Worm (Caenorhabditis elegans) whole organism, late embryonic: Measurements from ENCODE around the gene ZK1128.7.

Experiments used
- ceh-31 ChIP-seq: sonication (generic microtip); optimal IDR thresholded peaks from 2 replicates; lab custom pipeline; 2016; ENCODE audit warnings: missing genetic modification characterization, missing compliant biosample characterization
- ceh-48 ChIP-seq: sonication (generic microtip); optimal IDR thresholded peaks from 2 replicates; lab custom pipeline; 2016; ENCODE audit warnings: missing genetic modification characterization, inconsistent platforms, missing compliant biosample characterization
- fax-1 ChIP-seq: sonication (generic microtip); optimal IDR thresholded peaks from 2 replicates; lab custom pipeline; 2016; ENCODE audit warnings: missing genotype, missing genetic modification characterization, missing compliant biosample characterization
- fkh-10 ChIP-seq: fragments of 150-350 bp; optimal IDR thresholded peaks from 2 replicates; lab custom pipeline; 2014; ENCODE audit warnings: missing biosample characterization, missing genetic modification reagents, missing genetic modification characterization
- gmeb-2 ChIP-seq: sonication (generic microtip); optimal IDR thresholded peaks from 2 replicates; lab custom pipeline; 2016; ENCODE audit warnings: missing genetic modification characterization, inconsistent platforms, missing compliant biosample characterization
- madf-2 ChIP-seq: sonication (generic microtip); optimal IDR thresholded peaks from 2 replicates; lab custom pipeline; 2017; ENCODE audit warnings: missing genetic modification characterization, missing compliant biosample characterization
- nhr-232 ChIP-seq: sonication (generic microtip); optimal IDR thresholded peaks from 2 replicates; lab custom pipeline; 2016; ENCODE audit warnings: missing genetic modification characterization, missing compliant biosample characterization
- pqm-1 ChIP-seq: sonication (generic microtip); optimal IDR thresholded peaks from 2 replicates; lab custom pipeline; 2016; ENCODE audit warnings: missing genetic modification characterization, missing compliant biosample characterization
- unc-42 ChIP-seq: sonication (generic microtip); optimal IDR thresholded peaks from 2 replicates; lab custom pipeline; 2016; ENCODE audit warnings: missing genotype, missing genetic modification characterization, missing compliant biosample characterization
- ztf-16 ChIP-seq: sonication (generic microtip); optimal IDR thresholded peaks from 2 replicates; lab custom pipeline; 2017; ENCODE audit warnings: missing genetic modification characterization, missing compliant biosample characterization

The ZK1128.7 gene

ce11 chrIII:10186160-10186559, 49.4 kb downstream of the ZK1128.7 start, which contains the start of gene unc-47:
unc-47 (minus strand) TSS chrIII:10186260.
- TF ChIP-seq nhr-232 (tag; lab: Kevin White, UChicago) (no peak), ceh-31 (tag; lab: Kevin White, UChicago) (no peak), ceh-48 (tag; lab: Kevin White, UChicago) (no peak)

- no peak for TF ChIP-seq ztf-16 (tag; lab: Kevin White, UChicago)
- TF ChIP-seq pqm-1 (tag; lab: Kevin White, UChicago): no peak
- TF ChIP-seq unc-42 (tag; lab: Kevin White, UChicago): peak; percentile 68
- no peak for TF ChIP-seq fkh-10
- no peak for TF ChIP-seq fax-1 (tag; lab: Kevin White, UChicago)
- no peak for TF ChIP-seq madf-2 (tag; lab: Kevin White, UChicago)
- no peak for TF ChIP-seq gmeb-2 (tag; lab: Kevin White, UChicago)
Observed at ce11 chrIII:10187840-10188239, 51.0 kb downstream of the ZK1128.7 start.
